Worm (Caenorhabditis elegans): Measurements from ENCODE around the gene Y105C5A.24.

Gene Y105C5A.24

ce11 chrIV:15878262-15878661 is 28.6 kb downstream of the Y105C5A.24 start:
- no peak for TF ChIP-seq him-1 (tag; optimal IDR thresholded peaks at IDR 0.05)
- TF ChIP-seq dao-5 (tag; optimal IDR thresholded peaks at IDR 0.05): no peak
- TF ChIP-seq W03F9.2 (tag; optimal IDR thresholded peaks at IDR 0.05): no peak

ce11 chrIV:15880114-15880513 is 30.4 kb downstream of the Y105C5A.24 start:
- TF ChIP-seq him-1 (tag; optimal IDR thresholded peaks at IDR 0.05): no peak
- no peak for TF ChIP-seq W03F9.2 (tag; optimal IDR thresholded peaks at IDR 0.05)
- TF ChIP-seq dao-5 (tag; optimal IDR thresholded peaks at IDR 0.05): no peak

ce11 chrIV:15883922-15884321 is 34.2 kb downstream of the Y105C5A.24 start, which contains the start of gene Y105C5B.3:
TSS of gene Y105C5B.3 (plus strand) at chrIV:15884222.
- TF ChIP-seq him-1 (tag; optimal IDR thresholded peaks at IDR 0.05) (no peak), W03F9.2 (tag; optimal IDR thresholded peaks at IDR 0.05) (no peak), dao-5 (tag; optimal IDR thresholded peaks at IDR 0.05) (no peak)

DNA sequence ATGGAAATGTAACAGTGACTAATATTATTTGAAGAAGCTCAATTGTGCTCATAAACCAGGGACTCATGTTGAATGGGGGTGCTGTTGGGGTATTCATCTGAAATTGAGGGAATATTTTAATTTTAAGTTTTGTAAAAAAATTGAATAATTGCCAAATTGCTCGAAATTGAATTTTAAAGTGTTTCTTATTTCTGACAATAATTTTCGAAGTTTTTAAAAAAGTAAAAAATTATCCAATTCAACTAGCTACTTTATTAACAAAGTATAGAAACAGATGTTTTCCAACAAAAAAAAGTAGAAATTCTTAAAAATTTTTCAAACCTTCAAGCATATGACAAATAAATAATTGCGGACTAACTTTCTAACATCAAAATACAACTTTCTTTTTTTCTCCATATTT is 44.5 kb downstream of the Y105C5A.24 start, which contains the start of gene srv-14:
srv-14 (minus strand) TSS at position 101 of the 400 bp plus-strand sequence.
- TF ChIP-seq dao-5 (tag; optimal IDR thresholded peaks at IDR 0.05): no peak
- TF ChIP-seq W03F9.2 (tag; optimal IDR thresholded peaks at IDR 0.05): no peak
- TF ChIP-seq him-1 (tag; optimal IDR thresholded peaks at IDR 0.05): no peak

DNA sequence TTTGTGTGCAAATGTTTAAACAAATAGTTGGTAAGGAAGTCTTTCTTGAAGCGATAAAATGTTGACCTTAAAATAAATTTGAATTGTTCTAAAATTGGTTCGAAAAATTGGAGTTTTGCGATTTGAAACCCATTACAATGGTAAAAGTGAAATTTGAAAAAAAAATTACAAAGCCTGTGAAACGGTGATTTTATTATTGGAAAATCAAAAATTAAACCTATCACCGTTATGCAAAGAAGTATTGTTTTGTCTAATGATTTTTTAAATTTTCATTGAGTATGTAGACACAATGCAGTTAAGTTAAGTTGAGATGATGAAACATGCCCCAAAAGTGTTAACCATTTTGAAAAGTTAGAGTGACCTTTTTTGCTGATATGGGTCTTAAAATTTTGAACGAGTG is 45.1 kb downstream of the Y105C5A.24 start:
- TF ChIP-seq W03F9.2 (tag; optimal IDR thresholded peaks at IDR 0.05): no peak
- TF ChIP-seq dao-5 (tag; optimal IDR thresholded peaks at IDR 0.05): no peak
- no peak for TF ChIP-seq him-1 (tag; optimal IDR thresholded peaks at IDR 0.05)

ce11 chrIV:15900158-15900557 is 50.5 kb downstream of the Y105C5A.24 start:
- TF ChIP-seq him-1 (tag; optimal IDR thresholded peaks at IDR 0.05): no peak
- no peak for TF ChIP-seq dao-5 (tag; optimal IDR thresholded peaks at IDR 0.05)
- no peak for TF ChIP-seq W03F9.2 (tag; optimal IDR thresholded peaks at IDR 0.05)

DNA sequence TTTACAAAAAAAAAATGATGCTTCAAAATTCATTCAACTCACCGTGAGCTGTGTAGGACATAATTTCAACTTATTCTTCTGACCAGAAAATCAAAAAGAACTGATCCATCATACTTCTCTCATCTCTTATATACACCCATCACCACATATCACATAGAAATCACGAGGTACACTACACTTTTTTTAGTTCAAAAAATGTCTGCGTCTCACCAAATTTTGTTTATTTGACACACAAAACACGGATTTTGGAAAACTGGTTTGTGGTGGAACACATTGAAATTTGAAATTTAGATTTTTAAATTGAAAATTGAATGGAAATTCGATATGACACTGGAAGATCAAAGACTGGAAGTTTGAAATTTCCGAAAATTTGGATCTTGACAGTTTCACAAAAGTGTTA is 51.4 kb downstream of the Y105C5A.24 start, which contains the start of gene Y105C5B.5:
Y105C5B.5 (minus strand) TSS at position 103 of the 400 bp plus-strand sequence.
- TF ChIP-seq dao-5 (tag; optimal IDR thresholded peaks at IDR 0.05): no peak
- TF ChIP-seq W03F9.2 (tag; optimal IDR thresholded peaks at IDR 0.05): no peak
- no peak for TF ChIP-seq him-1 (tag; optimal IDR thresholded peaks at IDR 0.05)
